Fruit fly (Drosophila melanogaster): Measurements from ENCODE around the gene RpL35.
A peak's percentile ranks its signal among the peaks of the same experiment; 100 is the strongest.

The RpL35 gene

DNA sequence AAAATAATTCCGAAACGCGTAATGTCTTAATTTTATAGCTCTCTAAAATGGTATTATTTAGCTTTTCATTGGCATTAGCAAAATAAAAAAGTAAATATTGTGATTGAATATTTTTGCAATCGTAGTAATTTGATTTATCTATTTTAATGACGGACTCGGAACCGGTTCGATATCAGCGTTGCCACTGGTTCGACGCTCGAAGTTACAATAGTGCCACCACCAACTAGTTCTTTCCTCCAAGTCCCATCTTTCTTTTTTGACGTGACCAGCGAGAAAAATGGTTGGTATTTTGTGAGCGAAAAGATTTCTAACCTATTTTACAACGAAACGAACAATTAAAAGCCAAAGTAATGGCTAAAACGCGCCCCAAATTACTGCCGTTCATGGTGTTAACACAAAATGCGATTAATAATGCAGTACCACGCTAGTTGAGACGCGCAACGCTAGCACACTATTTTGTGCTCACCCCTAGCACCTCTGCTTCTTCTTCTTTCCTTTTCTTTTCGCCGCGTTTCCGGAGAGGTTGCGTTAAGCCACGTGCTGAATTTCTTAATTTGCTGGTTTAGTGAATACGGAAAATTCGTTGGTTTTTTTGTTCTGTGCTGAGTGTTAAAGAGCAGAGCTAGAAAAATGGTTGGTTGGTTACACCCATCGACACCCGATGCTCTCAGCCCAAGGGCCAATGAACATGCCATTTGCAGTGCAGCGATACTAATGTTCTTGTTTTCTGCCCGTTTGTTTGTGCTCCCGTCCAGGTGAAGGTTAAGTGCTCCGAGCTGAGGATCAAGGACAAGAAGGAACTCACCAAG, at the start of gene RpL35:
Gene RpL35, plus strand, starts transcription at position 159 of the 809 bp plus-strand sequence.
- TF ChIP-seq noc (tag; optimal IDR thresholded peaks at IDR 0.05): peak; percentile 51

DNA sequence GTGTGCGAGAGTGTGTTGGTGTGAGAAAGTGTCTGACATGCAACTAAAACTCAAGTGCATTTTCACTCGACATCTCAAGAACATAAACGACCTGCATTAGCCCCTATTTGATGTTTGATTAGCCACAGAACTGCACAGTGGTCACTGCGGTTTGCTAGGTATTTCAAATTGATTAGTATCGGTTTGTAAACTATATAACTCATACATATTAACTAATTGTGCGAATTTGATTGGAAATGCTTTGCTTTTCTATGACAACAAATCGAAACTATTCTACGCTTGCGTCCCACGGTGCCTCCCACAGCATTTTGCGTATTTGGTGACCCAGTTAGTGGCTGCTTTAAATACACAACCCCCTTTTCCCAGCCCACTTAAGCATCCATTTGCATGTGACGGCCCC, 37.5 kb upstream of the RpL35 start:
- no peak for TF ChIP-seq noc (tag; optimal IDR thresholded peaks at IDR 0.05)

DNA sequence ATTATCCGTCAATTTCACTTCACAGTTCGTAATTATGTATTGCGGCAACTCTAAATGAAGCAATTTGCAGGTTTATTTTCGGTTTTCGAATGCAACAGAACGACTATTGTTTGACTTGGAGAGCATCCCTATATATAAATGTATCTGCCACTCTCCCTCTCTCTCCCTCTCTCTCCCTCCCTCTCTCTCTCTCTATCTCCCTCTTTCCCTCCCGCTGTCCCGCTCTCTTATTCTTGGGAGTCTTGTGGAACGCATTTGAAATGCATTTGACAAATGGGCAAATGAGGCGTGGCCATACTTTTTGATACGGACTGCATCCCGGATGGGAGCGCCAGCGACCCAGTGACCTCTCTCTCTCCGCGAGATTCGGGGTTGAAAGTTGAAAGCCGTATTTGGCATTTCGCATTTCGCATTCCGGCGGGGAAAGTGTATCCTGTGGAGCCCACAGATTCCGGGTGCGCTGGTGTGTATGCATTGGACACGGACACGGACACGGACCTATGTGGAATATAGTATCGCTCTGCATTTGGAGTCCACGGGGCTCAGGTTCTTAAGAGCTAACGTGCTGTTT, 35.6 kb upstream of the RpL35 start:
- TF ChIP-seq noc (tag; optimal IDR thresholded peaks at IDR 0.05): no peak

DNA sequence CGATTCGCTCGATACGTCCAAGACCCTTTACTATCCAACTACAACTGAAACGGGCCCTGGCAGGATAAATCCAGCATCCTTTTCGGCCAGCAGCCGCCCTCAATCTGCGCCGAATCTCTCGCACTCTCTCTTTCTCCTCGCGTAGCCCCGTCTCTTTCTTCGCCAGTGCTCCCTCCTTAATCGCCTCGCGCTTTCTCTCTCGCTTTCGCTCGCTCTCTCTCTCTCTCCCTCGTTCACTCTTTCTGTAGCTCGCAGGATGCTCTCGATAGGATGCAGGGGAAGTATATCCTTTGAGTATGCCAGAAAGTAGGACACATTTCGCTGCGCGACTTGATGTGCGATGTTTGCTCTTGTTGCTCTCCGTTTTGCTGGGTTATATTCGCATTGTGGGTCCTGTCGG, 34.7 kb upstream of the RpL35 start:
- TF ChIP-seq noc (tag; optimal IDR thresholded peaks at IDR 0.05): no peak

DNA sequence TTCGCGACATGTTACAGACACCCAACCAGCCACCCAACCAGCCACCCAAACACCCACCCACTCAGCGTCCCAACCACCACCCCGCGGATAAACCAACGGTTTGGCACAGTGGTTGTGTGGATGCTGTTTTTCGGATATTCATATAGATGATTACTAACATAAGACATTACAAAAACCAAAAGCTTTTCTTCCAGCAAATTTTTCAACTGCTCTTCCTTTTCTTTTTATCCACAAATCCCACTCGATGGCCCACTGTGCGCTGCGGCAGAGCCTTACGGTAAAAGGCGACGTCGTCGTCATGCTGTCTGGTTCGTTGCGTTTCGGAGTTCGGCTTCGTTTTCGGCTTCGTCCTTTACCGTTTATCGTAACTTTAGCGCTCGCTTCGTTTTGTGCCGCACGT, 33.6 kb upstream of the RpL35 start:
- TF ChIP-seq noc (tag; optimal IDR thresholded peaks at IDR 0.05): no peak

DNA sequence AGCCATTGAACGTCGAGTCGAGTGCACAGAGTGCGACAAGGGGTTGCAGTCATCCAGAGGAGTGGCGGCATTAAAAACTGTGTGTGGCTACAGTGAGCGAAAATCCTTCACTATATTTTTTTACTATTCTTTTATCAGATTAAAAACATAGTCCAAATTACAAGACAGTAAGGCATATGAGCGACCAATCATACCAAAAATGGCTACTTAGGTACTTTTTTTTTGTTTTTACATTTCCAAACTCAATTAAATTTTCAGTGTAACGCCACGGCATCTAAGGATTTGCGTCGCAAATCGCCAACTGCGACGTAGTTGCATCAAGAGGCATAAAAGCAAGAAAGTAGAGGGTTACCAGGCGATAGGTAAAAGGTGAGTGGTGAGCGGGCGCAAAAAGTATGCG, 33.1 kb upstream of the RpL35 start:
- no peak for TF ChIP-seq noc (tag; optimal IDR thresholded peaks at IDR 0.05)

DNA sequence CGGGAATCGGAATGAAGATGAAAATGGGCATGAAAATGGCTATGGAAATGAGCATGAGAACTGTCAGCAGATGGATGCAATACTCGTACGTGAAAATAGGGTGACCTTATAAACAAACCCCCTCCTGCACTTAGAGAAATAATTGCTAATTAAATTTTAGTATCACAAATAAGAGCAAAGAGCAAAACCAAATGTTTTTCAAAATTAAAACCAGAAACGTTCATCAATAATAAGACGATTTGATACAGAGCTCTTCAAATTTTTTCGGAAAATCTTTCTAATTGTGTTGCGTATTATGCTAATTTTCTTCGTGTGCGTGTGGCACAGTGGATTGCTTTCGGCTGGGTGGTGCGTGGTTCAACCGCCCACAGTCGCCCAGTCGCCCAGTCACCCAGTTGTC, 26.0 kb upstream of the RpL35 start:
- TF ChIP-seq noc (tag; optimal IDR thresholded peaks at IDR 0.05): no peak

DNA sequence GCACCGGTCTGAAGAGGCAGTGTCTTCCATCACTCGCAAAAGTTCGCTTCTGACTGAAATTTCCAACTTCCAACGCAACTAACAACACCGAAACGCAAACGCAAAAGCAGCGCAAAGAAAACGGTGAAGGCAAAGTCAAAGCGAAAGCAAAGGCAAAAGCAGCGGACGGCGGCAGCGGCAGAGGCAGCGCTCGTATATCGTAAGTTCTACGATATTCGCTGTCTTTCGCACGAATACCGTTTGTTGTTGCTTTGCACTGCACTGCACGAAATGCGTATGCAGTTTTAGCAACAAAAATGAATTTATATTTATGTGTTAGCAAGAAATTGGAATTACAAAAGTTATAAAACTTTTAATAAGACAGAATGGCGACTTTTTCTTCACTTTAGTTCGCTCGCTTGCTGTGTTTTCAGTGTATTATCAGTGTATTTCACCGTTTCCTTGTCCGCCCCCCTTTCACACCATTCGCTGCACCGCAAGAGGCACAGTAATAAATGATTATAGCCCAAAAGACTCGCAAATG, 23.7 kb upstream of the RpL35 start, which contains the start of gene OtopLa:
Gene OtopLa, minus strand, starts transcription at position 51 of the 523 bp plus-strand sequence.
- no peak for TF ChIP-seq noc (tag; optimal IDR thresholded peaks at IDR 0.05)

DNA sequence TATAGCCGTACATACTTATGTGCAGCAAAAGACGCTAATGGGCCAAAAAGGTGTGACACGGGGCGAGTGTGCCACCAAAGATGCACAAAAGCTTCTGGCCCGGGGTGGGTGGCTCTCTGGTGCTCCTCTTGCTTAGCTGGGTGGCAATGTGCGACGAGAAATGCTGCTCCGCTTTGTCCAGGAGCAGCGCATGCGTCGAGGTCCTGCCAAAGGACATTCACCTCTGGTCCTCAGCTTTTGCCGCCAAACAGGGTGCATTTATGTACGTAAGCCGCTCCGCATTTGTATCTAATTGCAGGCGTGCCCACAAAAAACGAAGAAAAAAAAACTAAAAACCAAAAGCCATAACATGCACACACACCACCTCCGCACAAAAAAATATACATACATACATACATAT, 22.8 kb upstream of the RpL35 start:
- no peak for TF ChIP-seq noc (tag; optimal IDR thresholded peaks at IDR 0.05)

DNA sequence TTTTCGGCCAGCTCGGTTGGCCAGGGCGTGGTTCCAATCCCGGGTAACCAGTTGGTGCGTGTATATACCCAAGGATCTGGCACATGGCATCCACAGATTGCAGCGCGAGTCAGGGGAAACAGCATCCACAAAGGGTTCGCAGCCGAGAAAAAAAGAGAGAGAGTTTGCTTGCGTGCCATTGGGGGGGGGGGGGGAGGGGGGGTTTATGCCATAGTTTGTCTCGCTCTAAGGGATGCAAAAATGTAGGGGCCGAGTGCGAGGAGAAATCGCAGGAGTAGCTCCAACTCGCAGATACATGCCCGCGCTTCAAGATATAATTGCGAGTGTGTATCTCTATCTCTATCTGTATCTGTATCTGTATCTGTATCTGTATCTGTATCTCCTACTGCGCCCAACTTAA, 22.2 kb upstream of the RpL35 start:
- no peak for TF ChIP-seq noc (tag; optimal IDR thresholded peaks at IDR 0.05)

DNA sequence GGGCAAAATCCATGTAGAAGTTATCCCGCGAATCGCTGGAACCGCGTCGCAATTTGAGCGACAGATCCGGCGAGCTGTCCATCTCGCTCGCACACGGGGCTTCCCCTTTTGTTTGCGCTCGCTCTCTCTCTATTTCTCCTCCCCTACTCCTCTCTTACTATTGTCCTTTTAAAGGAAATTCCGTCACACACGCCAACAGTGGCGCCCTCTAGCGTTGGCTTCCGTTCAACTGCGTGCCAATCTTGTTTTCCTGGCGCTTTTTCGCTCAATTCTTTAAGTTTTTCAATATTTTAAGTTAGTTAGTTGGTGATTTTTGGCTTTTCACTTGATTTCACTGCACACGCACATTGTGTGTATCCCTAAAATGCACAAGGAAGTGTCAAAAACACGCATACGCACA, 10.2 kb upstream of the RpL35 start:
- TF ChIP-seq noc (tag; optimal IDR thresholded peaks at IDR 0.05): no peak

DNA sequence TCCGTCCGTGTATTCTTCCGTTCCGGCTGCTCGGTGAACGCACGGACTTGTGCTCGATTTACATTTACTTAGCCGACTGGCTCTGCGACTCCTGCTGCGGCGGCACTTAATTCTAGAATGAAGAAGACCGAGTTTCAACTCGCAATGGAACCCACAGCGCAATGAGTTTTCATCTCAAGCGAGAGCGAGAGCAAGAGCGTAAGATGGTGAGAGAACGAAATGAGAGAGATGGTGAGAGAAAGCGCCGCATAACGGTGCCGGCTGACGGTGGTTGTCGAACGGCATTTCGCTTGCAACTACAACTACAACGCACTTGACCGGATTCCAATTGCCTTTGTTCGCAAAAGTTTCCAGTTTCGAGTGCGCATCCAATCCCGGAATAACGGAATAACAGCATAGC, 9.4 kb upstream of the RpL35 start, which contains the start of gene OtopLc:
Gene OtopLc, minus strand, starts transcription at position 101 of the 400 bp plus-strand sequence.
- TF ChIP-seq noc (tag; optimal IDR thresholded peaks at IDR 0.05): no peak

DNA sequence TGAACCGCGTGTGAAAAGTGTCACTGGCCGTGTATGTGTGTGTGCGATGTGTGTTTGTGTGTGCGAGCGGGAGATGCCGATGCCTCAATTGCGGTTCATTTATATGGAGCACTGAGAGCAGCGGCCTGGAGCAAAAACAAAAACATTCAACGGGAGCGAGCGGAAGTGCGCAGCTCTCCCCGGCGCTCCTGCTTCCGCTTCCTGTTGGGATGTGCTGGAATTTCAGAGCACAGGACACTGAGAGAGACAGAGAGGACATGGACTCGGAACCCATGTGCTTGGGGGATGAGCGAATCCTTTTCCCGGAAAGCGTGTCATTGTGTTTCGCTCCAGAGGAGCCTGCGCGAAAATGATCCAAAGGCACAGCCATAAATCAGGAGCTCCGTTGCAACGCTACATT, 8.0 kb upstream of the RpL35 start:
- no peak for TF ChIP-seq noc (tag; optimal IDR thresholded peaks at IDR 0.05)

DNA sequence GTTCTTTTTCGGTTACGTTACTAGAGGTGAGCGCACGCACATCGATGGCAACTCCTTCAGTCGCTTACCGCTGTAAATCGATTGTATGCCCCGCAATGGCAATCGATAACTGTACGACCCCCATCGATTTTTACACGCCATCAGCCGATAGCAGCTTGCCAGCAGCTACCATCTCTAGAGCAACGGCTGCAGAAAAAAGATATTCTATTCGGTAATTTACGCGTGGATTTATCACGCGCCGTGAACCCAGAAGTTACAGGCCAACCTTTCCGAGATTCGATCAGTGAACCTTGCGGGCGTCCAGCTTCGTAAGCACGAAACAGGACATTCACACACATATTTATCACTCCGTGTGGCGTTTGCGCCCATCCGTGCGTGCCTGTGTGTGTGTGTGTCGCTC, 6.3 kb upstream of the RpL35 start, which contains the start of the genes Sirt4 and CG4119:
Gene Sirt4, minus strand, starts transcription at position 39 of the 400 bp plus-strand sequence.
Gene CG4119, plus strand, starts transcription at position 151 of the 400 bp plus-strand sequence.
- peak; percentile 26 for TF ChIP-seq noc (tag; optimal IDR thresholded peaks at IDR 0.05)

DNA sequence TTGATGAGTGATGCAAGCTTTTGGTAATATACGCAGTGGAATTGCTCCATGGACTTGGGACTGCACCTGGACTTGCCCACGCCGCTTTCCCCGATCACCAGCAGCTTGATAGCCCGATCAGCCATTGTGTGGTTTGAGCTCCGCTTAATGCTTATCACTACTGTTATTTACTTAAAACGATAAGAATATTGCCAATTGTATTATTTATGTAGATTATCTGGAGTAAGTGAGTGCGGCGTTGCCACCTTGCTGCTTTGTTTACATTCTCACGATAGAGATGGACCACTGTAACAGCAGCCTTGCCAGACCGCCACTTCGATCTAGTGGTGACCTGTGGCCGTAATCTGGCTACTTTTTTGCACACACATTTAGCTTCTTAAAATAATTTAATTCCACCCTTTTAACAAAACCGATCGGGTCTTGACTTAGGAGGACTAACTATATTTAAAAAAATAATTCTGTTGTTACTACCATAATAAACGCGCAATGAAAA, 618 bp upstream of the RpL35 start, which contains the start of gene Rab18:
Gene Rab18, minus strand, starts transcription at position 276 of the 493 bp plus-strand sequence.
- TF ChIP-seq noc (tag; optimal IDR thresholded peaks at IDR 0.05): no peak

DNA sequence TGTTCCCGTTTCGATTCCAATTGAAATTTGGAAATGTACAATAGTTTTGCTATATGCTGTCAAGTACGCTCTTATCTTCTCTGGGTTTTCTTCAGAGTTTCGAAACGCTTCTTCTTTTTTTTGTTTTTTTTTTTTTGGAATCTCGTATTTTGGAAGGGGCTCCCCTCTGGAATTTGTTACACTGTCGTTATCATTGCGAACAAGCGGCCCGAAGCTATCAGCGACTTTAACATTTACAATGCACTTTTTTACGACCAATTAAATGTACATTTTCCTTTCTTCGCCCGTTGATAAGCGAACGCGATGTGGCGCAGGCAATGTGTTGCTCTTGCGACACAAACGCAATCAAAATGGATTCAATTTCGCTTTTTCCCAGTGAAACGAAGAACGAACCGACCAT, 4.7 kb downstream of the RpL35 start:
- no peak for TF ChIP-seq noc (tag; optimal IDR thresholded peaks at IDR 0.05)

Data from whole organism, larva.